Worm (Caenorhabditis elegans) whole organism, L4 larva: ENCODE measurements around the gene F40C5.1.

Source experiments
- F10B5.3 ChIP-seq: sonication (generic microtip); optimal IDR thresholded peaks from 2 replicates; lab custom pipeline; 2016; ENCODE audit warnings: mild to moderate bottlenecking, missing genetic modification characterization, missing compliant biosample characterization
- F26F4.8 ChIP-seq: fragments of 200-800 bp; sonication (Bioruptor generic); conservative IDR thresholded peaks from 2 replicates; pipeline ENCODE4 v1.3.6; 2022; ENCODE audit warnings: missing genetic modification characterization, missing compliant biosample characterization
- T26A8.4 ChIP-seq: fragments of 200-800 bp; sonication (Bioruptor generic); IDR thresholded peaks from 2 replicates; pipeline ENCODE4 v1.3.6; 2022; ENCODE audit warnings: missing genetic modification characterization, missing compliant biosample characterization
- Y48G9A.11 ChIP-seq: fragments of 200-800 bp; sonication (Bioruptor generic); IDR thresholded peaks from 2 replicates; pipeline ENCODE4 v1.3.6; 2022; ENCODE audit warnings: missing genetic modification reagents, missing genetic modification characterization, missing compliant biosample characterization
- Y5F2A.4 ChIP-seq: fragments of 200-800 bp; sonication (Bioruptor generic); optimal IDR thresholded peaks from 2 replicates; lab custom pipeline; 2018; ENCODE audit warnings: mild to moderate bottlenecking, missing genetic modification characterization, missing compliant biosample characterization
- Y75B8A.6 ChIP-seq: fragments of 200-800 bp; sonication (Bioruptor generic); IDR thresholded peaks from 2 replicates; pipeline ENCODE4 v1.3.6; 2022; ENCODE audit warnings: missing genetic modification reagents, missing genetic modification characterization, missing compliant biosample characterization
- aha-1 ChIP-seq: fragments of 150-350 bp; peaks from one replicate; lab custom pipeline; 2014; ENCODE audit warnings: missing biosample characterization, missing genetic modification characterization
- ama-1 ChIP-seq: fragments of 150-350 bp; optimal IDR thresholded peaks from 2 replicates; lab custom pipeline; 2014; ENCODE audit warnings: inconsistent platforms, mixed read lengths
- attf-4 ChIP-seq: sonication (generic microtip); optimal IDR thresholded peaks from 3 replicates; lab custom pipeline; 2017; ENCODE audit warnings: missing biosample characterization, missing genetic modification characterization
- ceh-20 ChIP-seq: fragments of 200-800 bp; sonication (Bioruptor generic); IDR thresholded peaks from 2 replicates; pipeline ENCODE4 v1.3.6; 2022; ENCODE audit warnings: missing genetic modification reagents, missing genetic modification characterization, missing compliant biosample characterization
- ceh-62 ChIP-seq: sonication (generic microtip); optimal IDR thresholded peaks from 2 replicates; lab custom pipeline; 2017; ENCODE audit warnings: missing biosample characterization, missing genetic modification characterization
- cey-2 ChIP-seq: sonication (generic microtip); optimal IDR thresholded peaks from 3 replicates; lab custom pipeline; 2017; ENCODE audit warnings: missing genetic modification characterization, mild to moderate bottlenecking, missing compliant biosample characterization, antibody characterized with exemption, borderline replicate concordance; ENCODE audit not compliant: insufficient read depth
- ctbp-1 ChIP-seq: fragments of 200-800 bp; sonication (Bioruptor generic); IDR thresholded peaks from 2 replicates; pipeline ENCODE4 v1.3.6; 2022; ENCODE audit warnings: missing genetic modification reagents, missing genetic modification characterization, missing compliant biosample characterization
- daf-12 ChIP-seq: fragments of 150-350 bp; optimal IDR thresholded peaks from 2 replicates; lab custom pipeline; 2014; ENCODE audit warnings: missing biosample characterization, missing genetic modification reagents, missing genetic modification characterization
- duxl-1 ChIP-seq: sonication (generic microtip); optimal IDR thresholded peaks from 2 replicates; lab custom pipeline; 2016; ENCODE audit warnings: mild to moderate bottlenecking, missing genetic modification characterization, moderate library complexity, missing compliant biosample characterization; ENCODE audit not compliant: poor library complexity
- fos-1 ChIP-seq: fragments of 150-350 bp; optimal IDR thresholded peaks from 2 replicates; lab custom pipeline; 2014; ENCODE audit warnings: missing biosample characterization, missing genetic modification characterization
- jun-1 ChIP-seq: fragments of 150-350 bp; optimal IDR thresholded peaks from 2 replicates; lab custom pipeline; 2014; ENCODE audit warnings: missing biosample characterization, missing genetic modification reagents, missing genetic modification characterization
- lim-7 ChIP-seq: fragments of 200-800 bp; sonication (Bioruptor generic); IDR thresholded peaks from 2 replicates; pipeline ENCODE4 v1.3.6; 2022; ENCODE audit warnings: missing genetic modification characterization, missing compliant biosample characterization
- lin-29 ChIP-seq: fragments of 200-800 bp; sonication (Bioruptor generic); IDR thresholded peaks from 2 replicates; pipeline ENCODE4 v1.3.6; 2022; ENCODE audit warnings: missing genetic modification reagents, missing genetic modification characterization, missing compliant biosample characterization
- lin-38 ChIP-seq: fragments of 200-800 bp; sonication (Bioruptor generic); IDR thresholded peaks from 2 replicates; pipeline ENCODE4 v1.3.6; 2022; ENCODE audit warnings: missing genetic modification reagents, missing genetic modification characterization, missing compliant biosample characterization
- lin-39 ChIP-seq: fragments of 150-350 bp; optimal IDR thresholded peaks from 2 replicates; lab custom pipeline; 2014; ENCODE audit warnings: missing biosample characterization, missing genetic modification reagents, missing genetic modification characterization
- lir-3 ChIP-seq: sonication (generic microtip); optimal IDR thresholded peaks from 2 replicates; lab custom pipeline; 2016; ENCODE audit warnings: mild to moderate bottlenecking, missing genetic modification characterization, missing compliant biosample characterization
- lsy-2 ChIP-seq, 2 experiments: fragments of 150-350 bp in 1 of 2; sonication (generic microtip) in 1 of 2; optimal IDR thresholded peaks; 2 replicates each; lab custom pipeline; 2014 to 2017; ENCODE audit warnings: missing biosample characterization in 2 of 2, missing genetic modification characterization in 2 of 2
- madf-5 ChIP-seq, 2 experiments: fragments of 200-800 bp; sonication (Bioruptor generic); IDR thresholded peaks; 2 replicates each; pipeline ENCODE4 v1.3.6; 2022; ENCODE audit warnings: missing compliant biosample characterization in 2 of 2, missing genetic modification characterization in 2 of 2
- madf-9 ChIP-seq: fragments of 200-800 bp; sonication (Bioruptor generic); conservative IDR thresholded peaks from 2 replicates; pipeline ENCODE4 v1.3.6; 2022; ENCODE audit warnings: missing genetic modification reagents, missing genetic modification characterization, missing compliant biosample characterization
- mep-1 ChIP-seq: fragments of 150-350 bp; sonication (generic microtip); optimal IDR thresholded peaks from 3 replicates; lab custom pipeline; 2014; ENCODE audit warnings: missing biosample characterization, missing genetic modification characterization
- mes-2 ChIP-seq: sonication (generic microtip); optimal IDR thresholded peaks from 2 replicates; lab custom pipeline; 2016; ENCODE audit warnings: missing genotype, mild to moderate bottlenecking, missing genetic modification characterization, missing compliant biosample characterization; ENCODE audit not compliant: poor library complexity, severe bottlenecking
- mxl-2 ChIP-seq: fragments of 200-800 bp; sonication (Bioruptor generic); conservative IDR thresholded peaks from 2 replicates; pipeline ENCODE4 v1.3.6; 2022; ENCODE audit warnings: missing genetic modification reagents, missing genetic modification characterization, missing compliant biosample characterization
- nhr-102 ChIP-seq: sonication (generic microtip); optimal IDR thresholded peaks from 2 replicates; lab custom pipeline; 2016; ENCODE audit warnings: mild to moderate bottlenecking, missing genetic modification characterization, moderate library complexity, missing compliant biosample characterization
- nhr-28 ChIP-seq: fragments of 150-350 bp; optimal IDR thresholded peaks from 2 replicates; lab custom pipeline; 2014; ENCODE audit warnings: missing biosample characterization, missing genetic modification characterization
- nhr-6 ChIP-seq: fragments of 150-350 bp; optimal IDR thresholded peaks from 2 replicates; lab custom pipeline; 2014; ENCODE audit warnings: missing biosample characterization, missing genetic modification characterization
- nhr-76 ChIP-seq: fragments of 150-350 bp; optimal IDR thresholded peaks from 2 replicates; lab custom pipeline; 2014; ENCODE audit warnings: missing biosample characterization, missing genetic modification characterization
- nhr-77 ChIP-seq: fragments of 150-350 bp; optimal IDR thresholded peaks from 2 replicates; lab custom pipeline; 2014; ENCODE audit warnings: missing biosample characterization, missing genetic modification characterization
- pha-4 ChIP-seq, 2 experiments: fragments of 150-350 bp in 1 of 2; fragments of 200-800 bp in 1 of 2; sonication (Bioruptor generic) in 1 of 2; IDR thresholded peaks in 1 of 2; optimal IDR thresholded peaks in 1 of 2; 2 replicates each; pipeline versions ENCODE4 v1.3.6 to Lab custom; 2014 to 2022; ENCODE audit warnings: missing genetic modification characterization in 2 of 2, missing genetic modification reagents in 2 of 2, missing biosample characterization in 1 of 2, missing compliant biosample characterization in 1 of 2
- php-3 ChIP-seq: fragments of 200-800 bp; sonication (Bioruptor generic); IDR thresholded peaks from 2 replicates; pipeline ENCODE4 v1.3.6; 2022; ENCODE audit warnings: missing genetic modification reagents, missing genetic modification characterization, missing compliant biosample characterization
- rbr-2 ChIP-seq: sonication (generic microtip); optimal IDR thresholded peaks from 2 replicates; lab custom pipeline; 2016; ENCODE audit warnings: missing genotype, missing genetic modification characterization, missing compliant biosample characterization
- set-16 ChIP-seq: fragments of 200-800 bp; sonication (Bioruptor generic); IDR thresholded peaks from 2 replicates; pipeline ENCODE4 v1.3.6; 2022; ENCODE audit warnings: missing genetic modification reagents, missing genetic modification characterization, missing compliant biosample characterization
- snpc-4 ChIP-seq: fragments of 150-350 bp; optimal IDR thresholded peaks from 2 replicates; lab custom pipeline; 2014; ENCODE audit warnings: missing biosample characterization, missing genetic modification characterization
- spr-1 ChIP-seq: sonication (generic microtip); optimal IDR thresholded peaks from 2 replicates; lab custom pipeline; 2016; ENCODE audit warnings: mild to moderate bottlenecking, missing genetic modification characterization, missing compliant biosample characterization
- tag-97 ChIP-seq: fragments of 200-800 bp; sonication (Bioruptor generic); IDR thresholded peaks from 2 replicates; pipeline ENCODE4 v1.3.6; 2022; ENCODE audit warnings: missing genetic modification characterization, missing compliant biosample characterization
- tra-1 ChIP-seq: fragments of 200-800 bp; sonication (Bioruptor generic); IDR thresholded peaks from 2 replicates; pipeline ENCODE4 v1.3.6; 2022; ENCODE audit warnings: missing genetic modification reagents, missing genetic modification characterization, missing compliant biosample characterization
- unc-130 ChIP-seq: sonication (generic microtip); optimal IDR thresholded peaks from 2 replicates; lab custom pipeline; 2016; ENCODE audit warnings: missing genetic modification reagents, missing genetic modification characterization, missing compliant biosample characterization
- unc-39 ChIP-seq: sonication (generic microtip); optimal IDR thresholded peaks from 2 replicates; lab custom pipeline; 2017; ENCODE audit warnings: missing biosample characterization, missing genetic modification characterization
- zfp-2 ChIP-seq: sonication (generic microtip); optimal IDR thresholded peaks from 2 replicates; lab custom pipeline; 2016; ENCODE audit warnings: mild to moderate bottlenecking, missing genetic modification characterization, missing compliant biosample characterization
- zfp-3 ChIP-seq: fragments of 200-800 bp; sonication (Bioruptor generic); conservative IDR thresholded peaks from 2 replicates; pipeline ENCODE4 v1.3.6; 2022; ENCODE audit warnings: missing genetic modification reagents, missing genetic modification characterization, missing compliant biosample characterization
- zip-11 ChIP-seq: fragments of 200-800 bp; sonication (Bioruptor generic); IDR thresholded peaks from 2 replicates; pipeline ENCODE4 v1.3.6; 2022; ENCODE audit warnings: missing genetic modification characterization, missing compliant biosample characterization
- ztf-11 ChIP-seq: fragments of 150-350 bp; optimal IDR thresholded peaks from 2 replicates; lab custom pipeline; 2014; ENCODE audit warnings: missing biosample characterization, missing genetic modification characterization

The F40C5.1 gene

DNA sequence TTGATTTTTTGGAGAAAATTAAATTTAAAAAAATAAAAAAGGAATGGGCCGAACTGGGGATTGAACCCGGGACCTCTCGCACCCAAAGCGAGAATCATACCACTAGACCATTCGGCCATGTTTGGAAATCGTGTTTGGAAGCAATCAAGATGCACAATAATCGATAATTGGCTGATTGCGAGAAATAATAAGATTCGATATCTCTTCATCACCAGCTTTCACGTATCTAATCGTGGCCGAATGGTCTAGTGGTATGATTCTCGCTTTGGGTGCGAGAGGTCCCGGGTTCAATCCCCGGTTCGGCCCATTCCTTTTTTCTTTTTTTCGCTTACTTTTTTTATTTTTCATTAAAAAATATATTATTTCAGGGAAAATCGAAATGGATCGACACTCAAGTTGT lies 9.6 kb downstream of the F40C5.1 start (continued):
- TF ChIP-seq zfp-2 (tag; lab: Kevin White, UChicago), result no peak
- TF ChIP-seq attf-4 (tag; lab: Kevin White, UChicago), result no peak
- TF ChIP-seq lir-3, result no peak
- no peak for TF ChIP-seq nhr-76 (tag; lab: Kevin White, UChicago)
- TF ChIP-seq duxl-1 (tag; lab: Kevin White, UChicago), result peak; percentile 25
- no peak for TF ChIP-seq unc-130 (GFP tag; lab: Kevin White, UChicago)
- TF ChIP-seq ztf-11 (tag; lab: Kevin White, UChicago), result no peak
- no peak for TF ChIP-seq zip-11 (GFP tag; lab: Robert Waterston, UW)
- no peak for TF ChIP-seq nhr-28 (tag; lab: Kevin White, UChicago)
- no peak for TF ChIP-seq tag-97
- TF ChIP-seq lin-38 (GFP tag; lab: Robert Waterston, UW), result peak; percentile 70; the same call in 1 of the 2 replicates
- peak; percentile 55 to 60; a peak in 1 of 4 replicates for TF ChIP-seq madf-5 (GFP tag; IDR thresholded peaks at IDR 0.05; lab: Robert Waterston, UW)
- TF ChIP-seq mxl-2 (GFP tag; lab: Robert Waterston, UW), result no peak
- peak; percentile 80 for TF ChIP-seq lim-7
- TF ChIP-seq snpc-4 (tag; lab: Kevin White, UChicago), result no peak
- peak; percentile 1 for TF ChIP-seq nhr-102 (tag; lab: Kevin White, UChicago)
- no peak for TF ChIP-seq set-16 (GFP tag; lab: Robert Waterston, UW)
- TF ChIP-seq pha-4 (GFP tag; IDR thresholded peaks at IDR 0.05; lab: Robert Waterston, UW), result peak; percentile 75; the same call in 1 of the 2 replicates
- no peak for TF ChIP-seq pha-4 (tag; optimal IDR thresholded peaks at IDR 0.05; lab: Kevin White, UChicago)
- TF ChIP-seq rbr-2, result no peak
- no peak for TF ChIP-seq ceh-62 (tag; lab: Kevin White, UChicago)
- no peak for TF ChIP-seq nhr-77 (tag; lab: Kevin White, UChicago)
- no peak for TF ChIP-seq php-3
- TF ChIP-seq F10B5.3 (tag; lab: Kevin White, UChicago), result no peak
- TF ChIP-seq fos-1 (tag; lab: Kevin White, UChicago), result no peak
- no peak for TF ChIP-seq unc-39 (tag; lab: Kevin White, UChicago)
- TF ChIP-seq lin-29 (GFP tag; lab: Robert Waterston, UW), result no peak
- no peak for TF ChIP-seq Y5F2A.4 (GFP tag; lab: Kevin White, UChicago)
- no peak for TF ChIP-seq nhr-6 (tag; lab: Kevin White, UChicago)
- no peak for TF ChIP-seq cey-2 (tag; lab: Kevin White, UChicago)
- TF ChIP-seq madf-9 (GFP tag; lab: Robert Waterston, UW), result 0 out of 2 replicates have a peak, but pooled peaks have one; percentile 4
- TF ChIP-seq ctbp-1 (GFP tag; lab: Robert Waterston, UW), result no peak
- TF ChIP-seq ceh-20 (GFP tag; lab: Robert Waterston, UW), result no peak
- TF ChIP-seq mep-1 (tag; lab: Kevin White, UChicago), result no peak
- no peak for TF ChIP-seq aha-1 (tag; lab: Kevin White, UChicago)
- peak; percentile 21 for TF ChIP-seq mes-2 (tag; lab: Kevin White, UChicago)
- no peak for TF ChIP-seq Y75B8A.6 (GFP tag; lab: Robert Waterston, UW)
- peak; percentile 49 for TF ChIP-seq T26A8.4
- no peak for TF ChIP-seq daf-12 (tag; lab: Kevin White, UChicago)
- peak in 1 of 2 experiments; percentile 35 for TF ChIP-seq lsy-2 (tag; optimal IDR thresholded peaks at IDR 0.05; lab: Kevin White, UChicago)
- TF ChIP-seq jun-1 (tag; lab: Kevin White, UChicago), result no peak
- TF ChIP-seq lin-39 (tag; lab: Kevin White, UChicago), result no peak
- TF ChIP-seq ama-1 (lab: Kevin White, UChicago), result no peak
- TF ChIP-seq zfp-3 (GFP tag; lab: Robert Waterston, UW), result no peak; the same call in 1 of the 2 replicates
- peak; percentile 76 for TF ChIP-seq F26F4.8
- TF ChIP-seq Y48G9A.11 (GFP tag; lab: Robert Waterston, UW), result peak; percentile 70; the same call in 1 of the 2 replicates
- no peak for TF ChIP-seq spr-1 (tag; lab: Kevin White, UChicago)
- peak; percentile 47; the same call in 1 of the 2 replicates for TF ChIP-seq tra-1
